Worm (Caenorhabditis elegans): ENCODE data around the gene ptp-4A2.

ptp-4A2 gene

DNA sequence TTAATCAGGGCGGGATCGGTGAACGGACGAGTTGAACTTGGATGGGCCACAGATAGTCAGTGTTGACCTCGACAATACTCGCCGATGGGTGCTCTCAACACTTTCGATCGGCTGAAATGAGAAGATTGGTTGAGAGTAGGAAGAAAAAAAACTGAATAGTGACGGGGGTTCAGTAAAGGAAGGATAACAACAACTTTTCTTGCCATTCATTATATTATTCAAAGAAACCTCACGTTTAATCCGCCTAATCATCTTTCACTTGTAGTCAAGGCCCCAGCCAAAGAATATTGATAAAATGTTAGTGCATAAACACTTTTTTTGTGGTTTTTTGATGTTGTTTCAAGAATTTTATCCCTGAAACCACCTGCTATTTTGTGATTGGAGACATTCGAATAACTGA is 846 bp downstream of the ptp-4A2 start, which contains the start of gene T19D2.13:
TSS of gene T19D2.13 (minus strand) at position 101 of the 400 bp plus-strand sequence.
- TF ChIP-seq lsy-2 (tag; optimal IDR thresholded peaks at IDR 0.05) (no peak), dsc-1 (tag; optimal IDR thresholded peaks at IDR 0.05) (peak; percentile 21), irx-1 (tag; optimal IDR thresholded peaks at IDR 0.05) (no peak)

DNA sequence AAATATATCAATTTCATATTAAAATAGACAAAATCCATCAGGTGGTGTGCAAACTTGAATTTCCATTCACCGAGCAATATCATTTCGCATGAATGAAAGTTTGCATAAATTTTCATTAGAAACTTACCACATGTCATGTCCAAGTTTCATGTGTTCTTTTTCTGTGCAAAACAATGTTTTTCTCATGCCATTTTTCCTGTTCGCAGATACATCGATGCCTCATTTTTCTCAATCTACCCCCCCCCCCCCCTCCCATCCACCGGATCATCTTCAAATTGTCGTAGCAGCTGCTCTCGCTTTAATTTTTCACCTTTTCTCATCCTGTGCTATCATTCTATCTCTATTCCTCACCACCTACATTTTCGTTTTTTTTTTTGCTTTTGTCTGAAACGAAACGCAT is 4.2 kb downstream of the ptp-4A2 start, which contains the start of gene T19D2.3:
TSS of gene T19D2.3 (plus strand) at position 301 of the 400 bp plus-strand sequence.
- no peak for TF ChIP-seq mab-9 (GFP tag; IDR thresholded peaks at IDR 0.05)
- TF ChIP-seq aha-1 (tag; optimal IDR thresholded peaks at IDR 0.05): no peak
- no peak for TF ChIP-seq ztf-11 (tag; optimal IDR thresholded peaks at IDR 0.05)
- TF ChIP-seq ceh-82 (tag; optimal IDR thresholded peaks at IDR 0.05): no peak

DNA sequence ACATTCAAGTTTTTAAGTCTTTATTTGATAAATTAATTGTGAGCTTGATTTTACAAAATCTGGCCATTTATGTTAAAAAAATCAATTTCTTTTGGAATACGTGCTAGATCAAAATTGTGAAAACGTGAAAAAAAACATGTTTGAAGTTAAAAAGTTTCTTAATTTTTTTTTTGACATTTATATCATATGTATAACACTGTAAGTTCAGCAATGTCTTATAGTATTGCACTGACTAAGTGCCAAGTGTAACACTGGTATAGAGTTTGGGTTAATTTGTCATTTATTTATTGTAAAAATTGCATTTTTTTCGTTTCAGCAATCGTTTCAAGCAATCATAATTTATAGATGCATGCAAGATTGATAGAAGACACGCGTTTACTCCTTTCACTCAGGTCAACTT is 5.2 kb downstream of the ptp-4A2 start:
- TF ChIP-seq hlh-17 (GFP tag; optimal IDR thresholded peaks at IDR 0.05; ENCODE audit: borderline replicate concordance) (no peak), lin-14 (GFP tag; optimal IDR thresholded peaks at IDR 0.05) (no peak), unc-30 (tag; optimal IDR thresholded peaks at IDR 0.05) (no peak), unc-86 (tag; optimal IDR thresholded peaks at IDR 0.05) (no peak), isw-1 (GFP tag; IDR thresholded peaks at IDR 0.05) (no peak), nhr-19 (GFP tag; conservative IDR thresholded peaks at IDR 0.05) (no peak), lir-3 (tag; optimal IDR thresholded peaks at IDR 0.05; ENCODE audit: poor library complexity) (no peak), unc-62 (GFP tag; optimal IDR thresholded peaks at IDR 0.05) (no peak)

DNA sequence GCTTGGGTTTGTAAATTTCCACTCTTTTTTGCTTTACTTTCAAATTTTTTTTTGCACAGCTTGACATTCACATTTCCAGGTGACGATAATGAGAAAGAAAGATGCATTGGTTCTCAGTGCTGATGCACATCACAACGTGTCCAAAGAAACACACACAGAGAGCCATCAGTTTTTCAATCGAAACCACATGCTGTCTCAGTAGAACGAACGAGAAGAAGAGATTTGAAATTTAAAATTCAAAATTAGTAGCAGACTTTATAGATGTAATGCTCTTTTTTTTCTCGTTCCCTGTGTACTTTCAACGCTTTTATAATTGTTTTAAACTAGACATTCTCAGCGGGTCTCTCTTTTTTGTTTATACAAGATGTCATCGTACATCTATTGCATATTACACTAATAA is 5.6 kb downstream of the ptp-4A2 start:
- no peak for TF ChIP-seq mep-1 (tag; optimal IDR thresholded peaks at IDR 0.05)
- TF ChIP-seq fkh-4 (tag; optimal IDR thresholded peaks at IDR 0.05; ENCODE audit: borderline replicate concordance): peak; percentile 80
- peak; percentile 96 for TF ChIP-seq dsc-1 (tag; optimal IDR thresholded peaks at IDR 0.05)

DNA sequence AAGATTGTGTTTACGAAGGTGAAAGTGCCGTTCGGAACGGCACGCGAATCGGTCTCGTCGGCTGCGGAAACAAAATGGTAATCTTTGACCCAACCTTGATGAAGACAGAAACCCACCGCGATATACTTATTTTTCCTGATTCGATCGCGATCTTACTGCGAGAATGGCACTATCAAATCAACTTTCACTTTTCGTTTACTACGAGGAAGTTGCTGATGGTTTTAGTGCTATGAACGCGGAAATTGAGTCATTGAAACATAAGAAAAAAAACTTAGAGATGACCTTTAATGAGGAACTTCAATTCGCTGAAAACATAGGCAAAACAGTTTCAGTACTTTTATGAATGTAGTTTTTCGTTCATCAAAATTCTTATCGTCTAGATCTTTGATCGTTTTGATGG is 10.4 kb downstream of the ptp-4A2 start:
- peak; percentile 55 for TF ChIP-seq lin-14 (GFP tag; optimal IDR thresholded peaks at IDR 0.05)
- TF ChIP-seq mdl-1 (tag; optimal IDR thresholded peaks at IDR 0.05): no peak
- TF ChIP-seq zip-4 (GFP tag; optimal IDR thresholded peaks at IDR 0.05): no peak
- TF ChIP-seq nhr-237 (tag; optimal IDR thresholded peaks at IDR 0.05): no peak
- TF ChIP-seq blmp-1 (tag; optimal IDR thresholded peaks at IDR 0.05): peak; percentile 43
- peak; percentile 90 for TF ChIP-seq nhr-85 (tag)
- peak; percentile 19 to 77 (median 45) for TF ChIP-seq elt-3 (tag; optimal IDR thresholded peaks at IDR 0.05)
- TF ChIP-seq hlh-17 (GFP tag; optimal IDR thresholded peaks at IDR 0.05; ENCODE audit: borderline replicate concordance): no peak
- TF ChIP-seq ceh-8 (GFP tag; optimal IDR thresholded peaks at IDR 0.05): no peak
- peak; percentile 39 for TF ChIP-seq tbx-2 (tag; optimal IDR thresholded peaks at IDR 0.05)
- TF ChIP-seq dpl-1 (GFP tag; optimal IDR thresholded peaks at IDR 0.05): no peak

DNA sequence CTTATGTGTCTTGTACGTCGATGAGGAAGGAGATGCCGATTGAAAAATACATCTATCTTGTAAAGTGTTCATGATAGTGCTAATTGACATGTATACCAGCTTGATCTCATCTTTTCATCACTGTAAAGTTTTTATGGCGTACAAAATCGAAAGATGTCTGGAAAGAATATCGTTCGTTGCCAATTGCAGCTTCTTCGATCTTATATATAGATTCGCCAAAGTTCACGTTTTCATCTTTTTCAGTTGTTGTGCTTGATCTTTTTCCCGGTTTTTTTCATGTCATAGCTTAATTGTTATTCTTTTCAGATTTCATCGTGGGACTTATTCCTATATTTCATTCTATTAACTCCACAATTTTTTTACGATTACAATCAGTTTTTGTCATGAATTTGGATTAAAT is 11.8 kb downstream of the ptp-4A2 start, which contains the start of gene adt-3:
TSS of gene adt-3 (plus strand) at position 301 of the 400 bp plus-strand sequence.
- TF ChIP-seq vab-15 (tag; optimal IDR thresholded peaks at IDR 0.05) (no peak), skn-1 (tag; optimal IDR thresholded peaks at IDR 0.05) (no peak), efl-1 (optimal IDR thresholded peaks at IDR 0.05) (no peak), efl-1 (GFP tag; optimal IDR thresholded peaks at IDR 0.05 in 1 of 2) (no peak), fkh-8 (tag; optimal IDR thresholded peaks at IDR 0.05) (no peak), nhr-12 (tag; optimal IDR thresholded peaks at IDR 0.05) (no peak), Y116A8C.19 (tag; optimal IDR thresholded peaks at IDR 0.05; ENCODE audit: borderline replicate concordance) (no peak), pag-3 (tag; optimal IDR thresholded peaks at IDR 0.05; ENCODE audit: borderline replicate concordance, insufficient read depth) (no peak), mdl-1 (tag; optimal IDR thresholded peaks at IDR 0.05) (no peak), lsy-2 (tag; optimal IDR thresholded peaks at IDR 0.05) (no peak), F16B12.6 (tag; optimal IDR thresholded peaks at IDR 0.05) (no peak), mef-2 (tag; optimal IDR thresholded peaks at IDR 0.05) (no peak)

All from whole organism, L1 larva.